Worm (Caenorhabditis elegans): Measurements from ENCODE around the gene msp-38.

Gene msp-38

ce11 chrIV:10143640-10144039 is at the start of gene msp-38:
Gene msp-38 (minus strand): TSS chrIV:10143740.
- TF ChIP-seq ceh-48 (tag; optimal IDR thresholded peaks at IDR 0.05): no peak

DNA sequence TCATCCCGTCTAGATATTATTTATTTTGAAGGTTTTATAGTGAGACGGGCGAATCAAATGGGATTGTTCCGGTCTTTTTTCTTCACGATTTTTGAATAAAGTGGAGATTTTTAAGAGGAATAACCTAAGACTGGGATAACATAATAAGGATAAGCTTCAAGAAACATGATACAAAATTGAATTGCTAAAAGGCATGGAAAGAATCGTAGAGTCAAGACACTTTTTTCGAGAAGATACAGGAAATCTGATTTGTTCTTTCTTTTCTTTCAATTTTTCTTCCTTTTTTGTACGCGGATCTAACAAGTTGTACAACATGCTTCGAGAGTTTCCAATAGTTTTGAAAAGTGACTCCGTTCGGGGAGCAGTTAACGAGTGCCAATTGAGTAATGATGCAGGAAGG is 48.0 kb upstream of the msp-38 start:
- TF ChIP-seq sox-4 (tag; optimal IDR thresholded peaks at IDR 0.05): no peak
- TF ChIP-seq pha-4 (tag; optimal IDR thresholded peaks at IDR 0.05): no peak
- TF ChIP-seq unc-42 (tag; optimal IDR thresholded peaks at IDR 0.05): peak; percentile 82
- no peak for TF ChIP-seq eyg-1 (tag; optimal IDR thresholded peaks at IDR 0.05)
- no peak for TF ChIP-seq sdc-2 (tag; optimal IDR thresholded peaks at IDR 0.05)
- no peak for TF ChIP-seq syd-9 (tag; optimal IDR thresholded peaks at IDR 0.05)

- TF ChIP-seq ceh-34 (tag; optimal IDR thresholded peaks at IDR 0.05) (peak; percentile 52), ttx-3 (tag; optimal IDR thresholded peaks at IDR 0.05) (no peak), pros-1 (tag; optimal IDR thresholded peaks at IDR 0.05) (no peak), ceh-6 (GFP tag; optimal IDR thresholded peaks at IDR 0.05) (no peak), fax-1 (tag; optimal IDR thresholded peaks at IDR 0.05) (no peak)
Observed at ce11 chrIV:10190586-10190985, 47.0 kb upstream of the msp-38 start.

DNA sequence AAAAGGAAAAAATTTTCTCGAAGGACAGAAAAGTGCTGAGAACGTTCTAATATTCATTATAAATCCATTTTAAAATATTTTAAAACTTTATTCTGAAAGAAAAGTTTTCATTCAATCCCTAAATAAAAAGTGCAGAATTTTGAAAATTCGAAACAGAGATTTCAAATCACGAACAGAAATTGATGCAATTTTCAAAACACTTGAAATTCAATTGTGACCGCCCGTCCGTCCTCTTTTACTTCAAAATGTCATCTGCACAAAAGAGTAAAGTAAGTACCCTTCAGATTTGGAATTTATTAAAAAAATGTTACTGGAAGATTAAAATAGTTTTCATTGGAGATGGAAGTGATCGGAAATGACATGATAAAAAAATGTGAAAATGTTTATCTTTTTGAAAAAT is 45.0 kb upstream of the msp-38 start:
- TF ChIP-seq pros-1 (tag; optimal IDR thresholded peaks at IDR 0.05) (no peak), ttx-3 (tag; optimal IDR thresholded peaks at IDR 0.05) (no peak), pax-1 (tag; optimal IDR thresholded peaks at IDR 0.05) (no peak), elt-2 (tag; optimal IDR thresholded peaks at IDR 0.05) (no peak), ceh-24 (tag; optimal IDR thresholded peaks at IDR 0.05) (no peak), unc-42 (tag; optimal IDR thresholded peaks at IDR 0.05) (peak; percentile 34), C08G9.2 (tag; optimal IDR thresholded peaks at IDR 0.05) (no peak), unc-55 (GFP tag; optimal IDR thresholded peaks at IDR 0.05) (no peak)

ce11 chrIV:10180133-10180749 is 36.7 kb upstream of the msp-38 start, which contains the start of gene gta-1:
Gene gta-1 (plus strand): TSS chrIV:10180660.
- no peak for TF ChIP-seq zip-5 (tag; optimal IDR thresholded peaks at IDR 0.05)
- TF ChIP-seq hlh-30 (tag; optimal IDR thresholded peaks at IDR 0.05; ENCODE audit: insufficient read depth): peak; percentile 83
- TF ChIP-seq unc-55 (GFP tag; optimal IDR thresholded peaks at IDR 0.05): peak; percentile 70
- no peak for TF ChIP-seq sdc-2 (tag; optimal IDR thresholded peaks at IDR 0.05)

ce11 chrIV:10177779-10178178 is 34.2 kb upstream of the msp-38 start, which contains the start of gene mspn-1:
Gene mspn-1 (plus strand): TSS chrIV:10177968.
- TF ChIP-seq nhr-232 (tag; optimal IDR thresholded peaks at IDR 0.05) (no peak), ztf-16 (tag; optimal IDR thresholded peaks at IDR 0.05) (no peak), unc-3 (GFP tag; conservative IDR thresholded peaks at IDR 0.05) (no peak), unc-3 (tag; optimal IDR thresholded peaks at IDR 0.05) (no peak), unc-86 (tag; optimal IDR thresholded peaks at IDR 0.05) (no peak), ttx-3 (tag; optimal IDR thresholded peaks at IDR 0.05) (no peak), hlh-13 (GFP tag; optimal IDR thresholded peaks at IDR 0.05) (no peak), lim-6 (tag; optimal IDR thresholded peaks at IDR 0.05) (no peak), rnt-1 (tag; optimal IDR thresholded peaks at IDR 0.05) (no peak), ceh-9 (tag; optimal IDR thresholded peaks at IDR 0.05) (no peak), lin-11 (tag; optimal IDR thresholded peaks at IDR 0.05) (no peak), ceh-19 (GFP tag; optimal IDR thresholded peaks at IDR 0.05) (no peak), ceh-34 (tag; optimal IDR thresholded peaks at IDR 0.05) (no peak), Y22D7AL.16 (tag; optimal IDR thresholded peaks at IDR 0.05) (no peak), sox-4 (tag; optimal IDR thresholded peaks at IDR 0.05) (no peak), ets-4 (tag; optimal IDR thresholded peaks at IDR 0.05) (no peak), pag-3 (tag; optimal IDR thresholded peaks at IDR 0.05; ENCODE audit: borderline replicate concordance) (no peak), fkh-10 (GFP tag; optimal IDR thresholded peaks at IDR 0.05) (no peak), F13H6.1 (tag; optimal IDR thresholded peaks at IDR 0.05) (no peak)
